Worm (Caenorhabditis elegans) whole organism, L1 larva: ENCODE data around the gene mom-2.

Experiments
- C04F5.9 ChIP-seq: sonication (generic microtip); optimal IDR thresholded peaks from 2 replicates; lab custom pipeline; 2016; ENCODE audit warnings: missing genetic modification characterization, missing compliant biosample characterization
- C16A3.4 ChIP-seq: fragments of 150-350 bp; optimal IDR thresholded peaks from 2 replicates; lab custom pipeline; 2014; ENCODE audit warnings: missing biosample characterization, missing genetic modification characterization
- F16B12.6 ChIP-seq: fragments of 150-350 bp; optimal IDR thresholded peaks from 2 replicates; lab custom pipeline; 2014; ENCODE audit warnings: missing biosample characterization, missing genetic modification characterization
- Y116A8C.19 ChIP-seq: sonication (generic microtip); optimal IDR thresholded peaks from 2 replicates; lab custom pipeline; 2016; ENCODE audit warnings: missing compliant biosample characterization, missing genetic modification characterization, borderline replicate concordance
- aha-1 ChIP-seq: fragments of 150-350 bp; optimal IDR thresholded peaks from 2 replicates; lab custom pipeline; 2014; ENCODE audit warnings: missing biosample characterization, missing genetic modification characterization
- alr-1 ChIP-seq: fragments of 200-800 bp; sonication (Bioruptor generic); optimal IDR thresholded peaks from 2 replicates; lab custom pipeline; 2018; ENCODE audit warnings: borderline replicate concordance, mild to moderate bottlenecking, missing genetic modification characterization, missing compliant biosample characterization
- ama-1 ChIP-seq: fragments of 150-350 bp; optimal IDR thresholded peaks from 2 replicates; lab custom pipeline; 2014
- blmp-1 ChIP-seq: fragments of 150-350 bp; optimal IDR thresholded peaks from 2 replicates; lab custom pipeline; 2014; ENCODE audit warnings: missing biosample characterization, missing genetic modification characterization
- ceh-88 ChIP-seq: fragments of 200-800 bp; sonication (Bioruptor generic); IDR thresholded peaks from 2 replicates; pipeline ENCODE4 v1.3.6; 2022; ENCODE audit warnings: missing genetic modification characterization, missing compliant biosample characterization
- ces-1 ChIP-seq: fragments of 150-350 bp; optimal IDR thresholded peaks from 2 replicates; lab custom pipeline; 2014; ENCODE audit warnings: missing biosample characterization, missing genetic modification reagents, missing genetic modification characterization
- dpl-1 ChIP-seq, 3 experiments: fragments of 150-350 bp in 2 of 3; sonication (generic microtip) in 1 of 3; optimal IDR thresholded peaks; 2 replicates each; lab custom pipeline; 2014 to 2017; ENCODE audit warnings: missing biosample characterization in 3 of 3, missing genetic modification characterization in 3 of 3, missing genetic modification reagents in 3 of 3
- dsc-1 ChIP-seq: sonication (generic microtip); optimal IDR thresholded peaks from 2 replicates; lab custom pipeline; 2016; ENCODE audit warnings: mild to moderate bottlenecking, missing genetic modification characterization, missing compliant biosample characterization
- egl-13 ChIP-seq: sonication (generic microtip); optimal IDR thresholded peaks from 2 replicates; lab custom pipeline; 2016; ENCODE audit warnings: missing genotype, missing genetic modification reagents, missing genetic modification characterization, missing compliant biosample characterization
- elt-3 ChIP-seq, 6 experiments: fragments of 150-350 bp in 1 of 6; sonication (generic microtip); optimal IDR thresholded peaks; 2 replicates each; lab custom pipeline; 2017 to 2018; ENCODE audit warnings: missing biosample characterization in 6 of 6, missing genetic modification characterization in 6 of 6, inconsistent platforms in 1 of 6
- fkh-10 ChIP-seq: sonication (generic microtip); optimal IDR thresholded peaks from 2 replicates; lab custom pipeline; 2017; ENCODE audit warnings: missing biosample characterization, missing genetic modification reagents, missing genetic modification characterization
- fkh-8 ChIP-seq: sonication (generic microtip); optimal IDR thresholded peaks from 2 replicates; lab custom pipeline; 2016; ENCODE audit warnings: mild to moderate bottlenecking, missing genetic modification characterization, missing compliant biosample characterization
- fos-1 ChIP-seq: fragments of 150-350 bp; optimal IDR thresholded peaks from 2 replicates; lab custom pipeline; 2014; ENCODE audit warnings: missing biosample characterization, missing genetic modification characterization
- hlh-17 ChIP-seq: fragments of 200-800 bp; sonication (Bioruptor generic); optimal IDR thresholded peaks from 2 replicates; lab custom pipeline; 2018; ENCODE audit warnings: missing genetic modification characterization, mild to moderate bottlenecking, missing compliant biosample characterization, moderate library complexity, borderline replicate concordance
- hlh-4 ChIP-seq: sonication (generic microtip); optimal IDR thresholded peaks from 2 replicates; lab custom pipeline; 2016; ENCODE audit warnings: mild to moderate bottlenecking, missing genetic modification characterization, missing compliant biosample characterization
- irx-1 ChIP-seq: sonication (generic microtip); optimal IDR thresholded peaks from 2 replicates; lab custom pipeline; 2016; ENCODE audit warnings: missing genetic modification characterization, missing compliant biosample characterization
- lin-13 ChIP-seq: fragments of 150-350 bp; optimal IDR thresholded peaks from 2 replicates; lab custom pipeline; 2014; ENCODE audit warnings: missing biosample characterization, missing genetic modification reagents, missing genetic modification characterization
- lin-14 ChIP-seq: fragments of 200-800 bp; sonication (Bioruptor generic); optimal IDR thresholded peaks from 2 replicates; lab custom pipeline; 2018; ENCODE audit warnings: mild to moderate bottlenecking, missing genetic modification characterization, moderate library complexity, missing compliant biosample characterization
- lin-15B ChIP-seq: fragments of 150-350 bp; sonication (generic microtip); optimal IDR thresholded peaks from 3 replicates; lab custom pipeline; 2014; ENCODE audit warnings: missing biosample characterization, missing genetic modification characterization
- lin-35 ChIP-seq, 2 experiments: fragments of 150-350 bp; optimal IDR thresholded peaks; 2 replicates each; lab custom pipeline; 2014; ENCODE audit warnings: missing biosample characterization in 2 of 2, missing genetic modification characterization in 2 of 2, missing genetic modification reagents in 2 of 2
- lin-39 ChIP-seq: fragments of 150-350 bp; optimal IDR thresholded peaks from 2 replicates; lab custom pipeline; 2014; ENCODE audit warnings: missing biosample characterization, missing genetic modification reagents, missing genetic modification characterization
- lir-3 ChIP-seq: sonication (generic microtip); optimal IDR thresholded peaks from 2 replicates; lab custom pipeline; 2016; ENCODE audit warnings: mild to moderate bottlenecking, missing genetic modification characterization, moderate library complexity, missing compliant biosample characterization; ENCODE audit not compliant: poor library complexity
- lsy-2 ChIP-seq, 2 experiments: fragments of 150-350 bp; optimal IDR thresholded peaks; 2 replicates each; lab custom pipeline; 2014; ENCODE audit warnings: missing biosample characterization in 2 of 2, missing genetic modification characterization in 2 of 2
- mab-9 ChIP-seq: fragments of 200-800 bp; sonication (Bioruptor generic); IDR thresholded peaks from 2 replicates; pipeline ENCODE4 v1.3.6; 2022; ENCODE audit warnings: missing genetic modification reagents, missing genetic modification characterization, missing compliant biosample characterization
- mdl-1 ChIP-seq, 2 experiments: fragments of 150-350 bp; optimal IDR thresholded peaks; 2 replicates each; lab custom pipeline; 2014 to 2017; ENCODE audit warnings: missing biosample characterization in 2 of 2, missing genetic modification characterization in 2 of 2, inconsistent platforms in 1 of 2
- mef-2 ChIP-seq: fragments of 150-350 bp; optimal IDR thresholded peaks from 2 replicates; lab custom pipeline; 2014; ENCODE audit warnings: missing biosample characterization, missing genetic modification characterization
- mep-1 ChIP-seq: fragments of 150-350 bp; optimal IDR thresholded peaks from 2 replicates; lab custom pipeline; 2014; ENCODE audit warnings: missing biosample characterization, missing genetic modification characterization
- nhr-11 ChIP-seq: fragments of 150-350 bp; optimal IDR thresholded peaks from 2 replicates; lab custom pipeline; 2014; ENCODE audit warnings: missing biosample characterization, missing genetic modification characterization
- nhr-28 ChIP-seq: fragments of 150-350 bp; optimal IDR thresholded peaks from 2 replicates; lab custom pipeline; 2014; ENCODE audit warnings: missing biosample characterization, missing genetic modification characterization
- nhr-47 ChIP-seq: sonication (generic microtip); optimal IDR thresholded peaks from 2 replicates; lab custom pipeline; 2016; ENCODE audit warnings: mild to moderate bottlenecking, missing genetic modification characterization, moderate library complexity, missing compliant biosample characterization
- nhr-71 ChIP-seq: sonication (generic microtip); optimal IDR thresholded peaks from 2 replicates; lab custom pipeline; 2016; ENCODE audit warnings: mild to moderate bottlenecking, missing genetic modification characterization, moderate library complexity, missing compliant biosample characterization
- nhr-76 ChIP-seq: sonication (generic microtip); optimal IDR thresholded peaks from 2 replicates; lab custom pipeline; 2017; ENCODE audit warnings: missing biosample characterization, missing genetic modification characterization
- nhr-84 ChIP-seq: sonication (generic microtip); optimal IDR thresholded peaks from 2 replicates; lab custom pipeline; 2017; ENCODE audit warnings: missing biosample characterization, missing genetic modification characterization
- nhr-90 ChIP-seq: sonication (generic microtip); optimal IDR thresholded peaks from 2 replicates; lab custom pipeline; 2016; ENCODE audit warnings: mild to moderate bottlenecking, missing genetic modification characterization, missing compliant biosample characterization; ENCODE audit not compliant: poor library complexity
- pag-3 ChIP-seq: sonication (generic microtip); optimal IDR thresholded peaks from 2 replicates; lab custom pipeline; 2017; ENCODE audit warnings: missing genetic modification characterization, mild to moderate bottlenecking, missing compliant biosample characterization, antibody characterized with exemption, borderline replicate concordance; ENCODE audit not compliant: insufficient read depth
- snpc-4 ChIP-seq: fragments of 150-350 bp; optimal IDR thresholded peaks from 2 replicates; lab custom pipeline; 2014; ENCODE audit warnings: missing biosample characterization, missing genetic modification characterization
- snu-23 ChIP-seq: sonication (generic microtip); optimal IDR thresholded peaks from 2 replicates; lab custom pipeline; 2016; ENCODE audit warnings: missing genetic modification characterization, missing compliant biosample characterization
- sptf-1 ChIP-seq: fragments of 150-350 bp; optimal IDR thresholded peaks from 2 replicates; lab custom pipeline; 2014; ENCODE audit warnings: missing biosample characterization, missing genetic modification characterization
- sup-37 ChIP-seq: fragments of 200-800 bp; sonication (Bioruptor generic); optimal IDR thresholded peaks from 2 replicates; lab custom pipeline; 2018; ENCODE audit warnings: mild to moderate bottlenecking, missing genetic modification characterization, missing compliant biosample characterization
- swsn-7 ChIP-seq: sonication (generic microtip); optimal IDR thresholded peaks from 2 replicates; lab custom pipeline; 2016; ENCODE audit warnings: missing genetic modification characterization, missing compliant biosample characterization
- tbx-2 ChIP-seq: sonication (generic microtip); optimal IDR thresholded peaks from 2 replicates; lab custom pipeline; 2016; ENCODE audit warnings: missing genetic modification characterization, missing compliant biosample characterization
- tlp-1 ChIP-seq: fragments of 150-350 bp; optimal IDR thresholded peaks from 2 replicates; lab custom pipeline; 2014; ENCODE audit warnings: missing biosample characterization, missing genetic modification characterization
- unc-62 ChIP-seq: fragments of 150-350 bp; optimal IDR thresholded peaks from 2 replicates; lab custom pipeline; 2014; ENCODE audit warnings: missing biosample characterization, missing genetic modification reagents, missing genetic modification characterization
- unc-86 ChIP-seq: sonication (generic microtip); optimal IDR thresholded peaks from 2 replicates; lab custom pipeline; 2016; ENCODE audit warnings: missing genetic modification characterization, missing compliant biosample characterization
- unc-98 ChIP-seq: fragments of 200-800 bp; sonication (Bioruptor generic); IDR thresholded peaks from 2 replicates; pipeline ENCODE4 v1.3.6; 2022; ENCODE audit warnings: missing genetic modification characterization, missing compliant biosample characterization
- xbp-1 ChIP-seq: sonication (generic microtip); optimal IDR thresholded peaks from 2 replicates; lab custom pipeline; 2016; ENCODE audit warnings: missing genetic modification characterization, missing compliant biosample characterization
- zip-4 ChIP-seq: fragments of 200-800 bp; sonication (Bioruptor generic); optimal IDR thresholded peaks from 2 replicates; lab custom pipeline; 2018; ENCODE audit warnings: mild to moderate bottlenecking, missing genetic modification characterization, moderate library complexity, missing compliant biosample characterization
- ztf-11 ChIP-seq, 2 experiments: sonication (generic microtip); optimal IDR thresholded peaks; 2 replicates each; lab custom pipeline; 2016 to 2017; ENCODE audit warnings: missing genetic modification characterization in 2 of 2, missing biosample characterization in 1 of 2, missing compliant biosample characterization in 1 of 2
- ztf-4 ChIP-seq: fragments of 150-350 bp; optimal IDR thresholded peaks from 2 replicates; lab custom pipeline; 2014; ENCODE audit warnings: missing biosample characterization, missing genetic modification characterization

mom-2 gene

DNA sequence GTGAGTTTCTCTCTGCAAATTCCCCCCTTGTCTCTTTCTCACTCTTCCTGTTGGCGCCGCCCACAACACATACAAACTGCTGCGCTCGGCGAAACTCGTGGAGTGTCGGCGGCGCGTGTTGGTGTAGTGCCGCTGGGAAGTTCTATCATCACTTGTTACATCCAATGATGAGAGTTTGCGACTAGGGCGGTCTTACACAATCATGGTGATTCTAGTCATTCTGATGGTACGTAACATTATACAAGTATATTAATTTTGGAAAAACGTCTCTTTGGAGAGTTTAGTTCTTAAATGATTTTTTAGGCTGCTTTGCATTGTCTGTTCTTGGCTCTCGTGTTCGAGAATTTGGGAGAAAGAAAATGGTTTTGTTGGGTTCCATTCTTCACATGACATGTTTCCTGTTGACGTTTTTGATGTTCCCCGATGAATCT, 6.8 kb upstream of the mom-2 start:
- TF ChIP-seq dsc-1 (tag; lab: Kevin White, UChicago) (peak; percentile 93), C16A3.4 (peak; percentile 39), elt-3 (tag; optimal IDR thresholded peaks at IDR 0.05; lab: Kevin White, UChicago) (peak; percentile 16 to 80 (median 29)), lsy-2 (tag; optimal IDR thresholded peaks at IDR 0.05; lab: Kevin White, UChicago) (peak; percentile 59 to 84), aha-1 (tag; lab: Kevin White, UChicago) (no peak), irx-1 (tag; lab: Kevin White, UChicago) (peak; percentile 80), blmp-1 (tag; lab: Kevin White, UChicago) (peak; percentile 26), ama-1 (lab: Kevin White, UChicago) (peak; percentile 96), unc-62 (GFP tag; lab: Kevin White, UChicago) (no peak), lin-14 (GFP tag; lab: Kevin White, UChicago) (peak; percentile 92), egl-13 (tag; lab: Kevin White, UChicago) (peak; percentile 56), sup-37 (GFP tag; lab: Kevin White, UChicago) (peak; percentile 73), alr-1 (tag; lab: Kevin White, UChicago) (no peak), dpl-1 (GFP tag; optimal IDR thresholded peaks at IDR 0.05; lab: Kevin White, UChicago) (peak; percentile 37 to 64 (median 56)), nhr-11 (tag; lab: Kevin White, UChicago) (peak; percentile 28), sptf-1 (no peak), pag-3 (no peak), unc-98 (GFP tag; lab: Robert Waterston, UW) (no peak), mep-1 (tag; lab: Kevin White, UChicago) (peak; percentile 81), fkh-10 (GFP tag; lab: Kevin White, UChicago) (peak; percentile 25), F16B12.6 (tag; lab: Kevin White, UChicago) (peak; percentile 37), nhr-84 (tag; lab: Kevin White, UChicago) (no peak), lin-35 (GFP tag; optimal IDR thresholded peaks at IDR 0.05; lab: Kevin White, UChicago) (peak; percentile 56 to 79), lir-3 (tag; lab: Kevin White, UChicago) (peak; percentile 50), lin-13 (GFP tag; lab: Kevin White, UChicago) (peak; percentile 59), lin-39 (tag; lab: Kevin White, UChicago) (peak; percentile 81), hlh-17 (no peak), mdl-1 (tag; optimal IDR thresholded peaks at IDR 0.05; lab: Kevin White, UChicago) (peak in 1 of 2 experiments; percentile 59), xbp-1 (tag; lab: Kevin White, UChicago) (peak; percentile 89), zip-4 (peak; percentile 69), tbx-2 (tag; lab: Kevin White, UChicago) (peak; percentile 85), ztf-11 (tag; optimal IDR thresholded peaks at IDR 0.05; lab: Kevin White, UChicago) (peak in 1 of 2 experiments; percentile 69), snu-23 (GFP tag; lab: Kevin White, UChicago) (peak; percentile 95), lin-15B (peak; percentile 46), C04F5.9 (peak; percentile 45), ztf-4 (peak; percentile 77), ces-1 (no peak), nhr-76 (tag; lab: Kevin White, UChicago) (no peak), nhr-71 (tag; lab: Kevin White, UChicago) (peak; percentile 95), hlh-4 (tag; lab: Kevin White, UChicago) (no peak), fos-1 (tag; lab: Kevin White, UChicago) (peak; percentile 75), mef-2 (no peak), fkh-8 (tag; lab: Kevin White, UChicago) (peak; percentile 38), snpc-4 (tag; lab: Kevin White, UChicago) (peak; percentile 99), nhr-47 (tag; lab: Kevin White, UChicago) (peak; percentile 95), ceh-88 (0 out of 2 replicates have a peak, but pooled peaks have one; percentile 28), nhr-90 (tag; lab: Kevin White, UChicago) (peak; percentile 96), swsn-7 (tag; lab: Kevin White, UChicago) (peak; percentile 93), mab-9 (GFP tag; lab: Robert Waterston, UW) (peak; percentile 74), tlp-1 (tag; lab: Kevin White, UChicago) (no peak), nhr-28 (tag; lab: Kevin White, UChicago) (no peak), Y116A8C.19 (tag; lab: Kevin White, UChicago) (no peak), unc-86 (peak; percentile 68)
